Fruit fly (Drosophila melanogaster): ENCODE results near the gene Cox10.

Cox10 gene

DNA sequence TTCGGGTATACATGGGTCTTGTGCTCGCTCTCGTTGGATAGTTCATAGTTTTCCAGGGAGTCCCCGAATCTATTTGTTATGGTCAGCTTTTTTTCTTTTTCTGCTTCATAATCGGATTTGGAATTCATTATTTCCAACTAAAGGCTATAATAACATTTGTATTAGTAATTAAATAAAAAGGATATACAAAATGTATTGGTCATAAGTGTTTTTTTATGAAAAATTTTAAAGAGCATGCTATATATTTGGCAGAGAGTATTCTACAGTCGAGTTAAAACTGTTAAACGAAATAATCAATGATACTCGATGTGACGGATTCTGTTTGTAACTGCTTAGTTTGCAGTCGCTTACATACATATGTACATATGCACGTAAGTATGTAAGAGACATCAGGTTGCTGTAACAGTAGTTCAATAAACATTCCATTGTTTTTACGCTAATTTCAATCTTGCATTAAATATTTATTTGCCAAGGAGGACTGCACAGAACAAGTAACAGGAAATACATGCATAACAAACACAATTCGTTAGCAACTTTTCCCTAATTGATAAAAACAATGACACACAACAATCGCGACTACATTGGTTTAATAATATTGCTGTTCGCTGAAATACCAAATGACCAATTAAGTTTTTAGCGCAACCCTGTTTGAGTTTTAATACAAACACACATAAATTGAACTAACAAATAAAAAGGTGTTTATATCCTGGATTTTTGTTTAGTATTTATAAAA is 32.0 kb upstream of the Cox10 start:
- TF ChIP-seq CG8301 (tag; optimal IDR thresholded peaks at IDR 0.05) = peak; percentile 6
- TF ChIP-seq CG10348 (GFP tag; IDR thresholded peaks at IDR 0.05) = no peak
- TF ChIP-seq CG4496 (GFP tag; IDR thresholded peaks at IDR 0.05) = no peak
- peak; percentile 43; the same call in 1 of the 2 replicates for TF ChIP-seq CG32121 (GFP tag; IDR thresholded peaks at IDR 0.05)

DNA sequence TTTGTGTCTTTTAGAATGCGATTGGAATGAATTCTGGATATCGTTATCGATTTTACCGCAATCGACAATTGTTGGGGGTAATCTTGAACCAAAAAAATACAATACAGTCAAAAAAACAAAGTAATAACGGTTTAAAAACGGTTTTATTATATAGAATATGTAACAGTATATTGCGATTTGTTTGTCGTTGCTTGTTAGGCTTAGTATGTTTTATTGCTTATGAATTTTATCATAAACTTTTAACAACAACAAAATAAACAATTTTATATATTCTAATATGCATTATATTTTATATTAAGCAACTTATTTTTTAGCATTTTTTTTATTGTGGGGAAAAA is 31.5 kb upstream of the Cox10 start, which contains the start of gene CYLD:
Gene CYLD (minus strand): TSS at position 38 of the 338 bp plus-strand sequence.
- peak; percentile 58 for TF ChIP-seq CG9948 (tag; optimal IDR thresholded peaks at IDR 0.05)
- TF ChIP-seq Pif1B (GFP tag; optimal IDR thresholded peaks at IDR 0.05) = no peak
- TF ChIP-seq D1 (tag; optimal IDR thresholded peaks at IDR 0.05) = peak; percentile 82
- TF ChIP-seq CG32121 (GFP tag; IDR thresholded peaks at IDR 0.05) = peak; percentile 76; the same call in 1 of the 2 replicates
- TF ChIP-seq CG8301 (tag; optimal IDR thresholded peaks at IDR 0.05) = peak; percentile 68
- TF ChIP-seq Snoo (tag; optimal IDR thresholded peaks at IDR 0.05) = peak; percentile 38
- peak; percentile 50 for TF ChIP-seq CG15710 (tag; optimal IDR thresholded peaks at IDR 0.05)
- peak; percentile 66 for TF ChIP-seq CG17806 (tag; optimal IDR thresholded peaks at IDR 0.05)
- TF ChIP-seq CG4496 (GFP tag; IDR thresholded peaks at IDR 0.05) = no peak
- peak; percentile 43 for TF ChIP-seq CG34367 (tag; optimal IDR thresholded peaks at IDR 0.05)
- no peak for TF ChIP-seq CG13204 (GFP tag; optimal IDR thresholded peaks at IDR 0.05)

DNA sequence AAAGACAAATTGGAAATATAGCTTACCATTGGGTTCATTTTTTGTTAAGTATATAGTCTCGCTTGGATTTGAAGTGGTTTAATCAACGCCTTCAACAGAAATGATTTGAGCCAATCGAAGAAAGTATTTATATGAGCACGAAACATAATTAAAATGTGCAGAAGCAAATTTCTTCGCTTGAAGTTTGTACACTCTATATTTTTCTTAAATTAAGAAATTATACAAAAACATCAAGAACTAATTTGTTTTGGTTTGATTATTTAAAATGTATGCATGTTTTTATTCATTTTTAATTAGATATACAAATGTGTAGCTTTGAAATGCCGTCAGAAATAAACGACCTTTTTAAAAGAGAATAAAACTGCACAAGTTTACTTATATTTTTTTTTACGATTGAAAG is 29.4 kb upstream of the Cox10 start, which contains the start of gene CG13138:
Gene CG13138 (minus strand): TSS at position 101 of the 400 bp plus-strand sequence.
- TF ChIP-seq CG15710 (tag; optimal IDR thresholded peaks at IDR 0.05) (no peak), CG12605 (GFP tag; IDR thresholded peaks at IDR 0.05) (no peak), gl (tag; optimal IDR thresholded peaks at IDR 0.05) (no peak)

DNA sequence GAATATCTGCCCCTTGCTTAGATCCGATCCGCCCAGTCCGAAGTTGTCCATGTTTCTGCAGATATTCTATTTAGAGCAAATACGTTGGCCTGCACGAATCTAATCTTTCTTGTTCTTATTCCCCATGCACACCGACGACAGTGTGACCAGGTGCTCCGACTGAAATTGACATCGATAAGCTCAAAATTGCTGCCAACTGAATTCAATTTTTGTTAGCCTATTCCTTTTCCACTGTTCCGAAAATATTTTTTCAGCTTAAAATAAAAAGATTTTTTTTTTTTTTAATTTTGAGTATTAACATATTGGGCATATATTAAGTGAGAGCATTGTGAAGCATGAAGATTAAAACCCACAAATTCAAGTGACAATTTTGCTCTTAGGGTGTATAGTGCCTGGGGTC is 27.5 kb upstream of the Cox10 start, which contains the start of gene nmd:
Gene nmd (minus strand): TSS at position 162 of the 400 bp plus-strand sequence.
- no peak for TF ChIP-seq Pif1B (GFP tag; optimal IDR thresholded peaks at IDR 0.05)

DNA sequence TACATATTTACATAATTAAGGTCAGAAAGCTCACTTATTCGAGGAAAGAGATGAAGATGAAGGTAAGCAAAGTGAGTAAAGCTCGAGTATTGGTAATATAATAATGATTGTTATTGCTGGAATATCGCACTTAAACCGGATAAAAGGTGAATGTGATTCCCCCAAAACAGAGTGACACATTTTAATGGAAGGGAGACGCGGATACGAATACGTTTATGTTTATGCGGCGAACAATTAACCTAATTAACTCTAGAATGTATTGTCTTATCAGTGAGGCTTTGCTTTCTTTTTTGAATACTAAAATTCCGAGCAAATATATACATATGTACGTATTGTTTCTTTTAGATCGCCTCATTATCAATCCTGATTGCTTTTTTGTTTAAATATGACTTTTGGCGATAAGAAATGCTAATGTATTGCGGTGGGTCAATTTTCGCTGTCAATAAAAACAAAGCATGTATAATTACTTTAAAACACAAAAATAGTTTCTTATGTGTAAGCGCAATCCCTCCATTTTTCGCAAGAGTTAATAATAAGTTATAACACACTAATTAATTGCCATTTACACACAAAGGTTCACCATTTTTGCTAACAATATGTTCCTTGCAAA is 25.6 kb upstream of the Cox10 start:
- TF ChIP-seq CG13204 (GFP tag; optimal IDR thresholded peaks at IDR 0.05) = no peak
- no peak for TF ChIP-seq fd96Ca (GFP tag; IDR thresholded peaks at IDR 0.05)
- no peak for TF ChIP-seq rn (GFP tag; IDR thresholded peaks at IDR 0.05)
- no peak for TF ChIP-seq CG15710 (tag; optimal IDR thresholded peaks at IDR 0.05)
- TF ChIP-seq CG14655 (GFP tag; optimal IDR thresholded peaks at IDR 0.05) = no peak
- no peak for TF ChIP-seq CG17806 (tag; optimal IDR thresholded peaks at IDR 0.05)
- TF ChIP-seq CG4496 (GFP tag; IDR thresholded peaks at IDR 0.05) = no peak
- no peak for TF ChIP-seq Snoo (tag; optimal IDR thresholded peaks at IDR 0.05)
- no peak for TF ChIP-seq D1 (tag; optimal IDR thresholded peaks at IDR 0.05)
- TF ChIP-seq CG32121 (GFP tag; IDR thresholded peaks at IDR 0.05) = no peak
- no peak for TF ChIP-seq Ets98B (GFP tag; IDR thresholded peaks at IDR 0.05)
- no peak for TF ChIP-seq Pif1A (GFP tag; optimal IDR thresholded peaks at IDR 0.05)
- TF ChIP-seq CG9948 (tag; optimal IDR thresholded peaks at IDR 0.05) = no peak
- TF ChIP-seq CG10348 (GFP tag; IDR thresholded peaks at IDR 0.05) = no peak
- no peak for TF ChIP-seq CG8301 (tag; optimal IDR thresholded peaks at IDR 0.05)
- TF ChIP-seq CG12605 (GFP tag; IDR thresholded peaks at IDR 0.05) = no peak
- no peak for TF ChIP-seq EcR (GFP tag; optimal IDR thresholded peaks at IDR 0.05)
- TF ChIP-seq CG8159 (tag; optimal IDR thresholded peaks at IDR 0.05) = no peak
- TF ChIP-seq CG34367 (tag; optimal IDR thresholded peaks at IDR 0.05) = no peak
- no peak for TF ChIP-seq gl (tag; optimal IDR thresholded peaks at IDR 0.05)

DNA sequence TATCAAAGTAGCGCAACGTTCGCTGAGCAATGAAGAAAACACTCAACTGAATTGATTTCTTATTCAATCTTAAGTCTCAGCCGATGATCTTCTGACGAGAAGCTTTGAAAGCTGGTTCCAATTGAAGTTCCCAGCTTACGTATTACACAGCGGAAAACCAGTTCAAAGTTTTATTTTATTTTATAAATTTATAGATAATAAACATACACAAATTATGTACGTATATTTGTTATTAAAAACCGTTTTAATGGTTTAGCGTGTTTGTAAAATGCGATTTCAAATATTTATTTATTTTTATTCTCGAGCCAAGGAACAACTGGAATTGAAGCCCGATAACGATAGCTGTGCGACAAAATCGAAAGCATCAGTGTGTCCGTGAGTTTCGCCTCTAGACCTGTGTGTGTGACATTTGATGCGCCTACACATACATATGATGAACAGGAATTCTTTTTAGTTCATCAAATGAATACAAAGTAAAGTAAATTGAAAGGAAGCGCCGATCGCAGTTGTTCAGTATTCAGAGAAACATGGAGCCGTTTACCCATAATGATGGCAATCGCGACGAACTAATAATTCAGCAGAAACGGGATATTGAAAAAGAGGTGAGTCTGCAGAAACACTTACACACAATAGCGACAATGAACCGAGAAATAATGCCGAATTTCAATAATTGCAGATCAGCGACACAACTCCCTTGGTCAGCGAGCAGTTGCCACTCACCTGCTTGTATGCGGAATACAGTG is 24.6 kb upstream of the Cox10 start, which contains the start of the genes CG5390 and CG4968:
Gene CG5390 (minus strand): TSS at position 77 of the 743 bp plus-strand sequence.
Gene CG4968 (plus strand): TSS at position 405 of the 743 bp plus-strand sequence.
- TF ChIP-seq Pif1B (GFP tag; optimal IDR thresholded peaks at IDR 0.05) = peak; percentile 71
- no peak for TF ChIP-seq CG14655 (GFP tag; optimal IDR thresholded peaks at IDR 0.05)
- TF ChIP-seq CG17806 (tag; optimal IDR thresholded peaks at IDR 0.05) = peak; percentile 79
- no peak for TF ChIP-seq Pif1A (GFP tag; optimal IDR thresholded peaks at IDR 0.05)
- TF ChIP-seq CG34367 (tag; optimal IDR thresholded peaks at IDR 0.05) = peak; percentile 69
- peak; percentile 67 for TF ChIP-seq CG9948 (tag; optimal IDR thresholded peaks at IDR 0.05)
- peak; percentile 68 for TF ChIP-seq Snoo (tag; optimal IDR thresholded peaks at IDR 0.05)
- peak; percentile 81 for TF ChIP-seq CG15710 (tag; optimal IDR thresholded peaks at IDR 0.05)
- TF ChIP-seq CG10348 (GFP tag; IDR thresholded peaks at IDR 0.05) = no peak
- TF ChIP-seq gl (tag; optimal IDR thresholded peaks at IDR 0.05) = peak; percentile 29
- TF ChIP-seq CG12605 (GFP tag; IDR thresholded peaks at IDR 0.05) = no peak; the same call in none of the 2 replicates
- peak; percentile 78; the same call in 2 of the 3 replicates for TF ChIP-seq CG4496 (GFP tag; IDR thresholded peaks at IDR 0.05)
- TF ChIP-seq Ets98B (GFP tag; IDR thresholded peaks at IDR 0.05) = peak; percentile 81; the same call in 1 of the 2 replicates
- TF ChIP-seq CG32121 (GFP tag; IDR thresholded peaks at IDR 0.05) = peak; percentile 87
- TF ChIP-seq EcR (GFP tag; optimal IDR thresholded peaks at IDR 0.05) = peak; percentile 2
- peak; percentile 70 for TF ChIP-seq CG8301 (tag; optimal IDR thresholded peaks at IDR 0.05)
- peak; percentile 55; the same call in 1 of the 2 replicates for TF ChIP-seq rn (GFP tag; IDR thresholded peaks at IDR 0.05)
